Worm (Caenorhabditis elegans) whole organism, late embryonic: Measurements from ENCODE around the gene mbr-1.
A peak's percentile ranks its signal among the peaks of the same experiment; 100 is the strongest.

Source experiments
- C08G9.2 ChIP-seq: sonication (generic microtip); optimal IDR thresholded peaks from 2 replicates; lab custom pipeline; 2016; ENCODE audit warnings: mild to moderate bottlenecking, missing genetic modification characterization, moderate library complexity, missing compliant biosample characterization
- F13H6.1 ChIP-seq: sonication (generic microtip); optimal IDR thresholded peaks from 2 replicates; lab custom pipeline; 2016; ENCODE audit warnings: missing genetic modification characterization, missing compliant biosample characterization
- K02D7.2 ChIP-seq: sonication (generic microtip); optimal IDR thresholded peaks from 2 replicates; lab custom pipeline; 2017; ENCODE audit warnings: mild to moderate bottlenecking, missing genetic modification characterization, missing compliant biosample characterization
- K09A11.1 ChIP-seq: sonication (generic microtip); optimal IDR thresholded peaks from 2 replicates; lab custom pipeline; 2017; ENCODE audit warnings: antibody characterized with exemption, mild to moderate bottlenecking, missing genetic modification characterization, missing compliant biosample characterization; ENCODE audit not compliant: insufficient read depth
- T23F11.4 ChIP-seq: fragments of 200-800 bp; sonication (Bioruptor generic); optimal IDR thresholded peaks from 2 replicates; lab custom pipeline; 2018; ENCODE audit warnings: mild to moderate bottlenecking, missing genetic modification characterization, missing compliant biosample characterization
- Y22D7AL.16 ChIP-seq: sonication (generic microtip); optimal IDR thresholded peaks from 2 replicates; lab custom pipeline; 2016; ENCODE audit warnings: missing genetic modification characterization, missing compliant biosample characterization
- ahr-1 ChIP-seq: sonication (generic microtip); optimal IDR thresholded peaks from 2 replicates; lab custom pipeline; 2016; ENCODE audit warnings: missing genetic modification characterization, missing compliant biosample characterization
- ama-1 ChIP-seq: fragments of 150-350 bp; optimal IDR thresholded peaks from 2 replicates; lab custom pipeline; 2014
- ceh-14 ChIP-seq: sonication (generic microtip); optimal IDR thresholded peaks from 2 replicates; lab custom pipeline; 2016; ENCODE audit warnings: missing genotype, missing genetic modification characterization, missing compliant biosample characterization
- ceh-19 ChIP-seq: fragments of 200-800 bp; sonication (Bioruptor generic); optimal IDR thresholded peaks from 2 replicates; lab custom pipeline; 2018; ENCODE audit warnings: mild to moderate bottlenecking, missing genetic modification characterization, missing compliant biosample characterization
- ceh-22 ChIP-seq: sonication (generic microtip); optimal IDR thresholded peaks from 2 replicates; lab custom pipeline; 2017; ENCODE audit warnings: missing biosample characterization, missing genetic modification characterization
- ceh-24 ChIP-seq: sonication (generic microtip); optimal IDR thresholded peaks from 2 replicates; lab custom pipeline; 2016; ENCODE audit warnings: mild to moderate bottlenecking, missing genetic modification characterization, missing compliant biosample characterization
- ceh-34 ChIP-seq: sonication (generic microtip); optimal IDR thresholded peaks from 2 replicates; lab custom pipeline; 2016; ENCODE audit warnings: mild to moderate bottlenecking, missing genetic modification characterization, missing compliant biosample characterization
- ceh-6 ChIP-seq: fragments of 200-800 bp; sonication (Bioruptor generic); optimal IDR thresholded peaks from 2 replicates; lab custom pipeline; 2018; ENCODE audit warnings: mild to moderate bottlenecking, missing genetic modification characterization, missing compliant biosample characterization
- che-1 ChIP-seq: sonication (generic microtip); optimal IDR thresholded peaks from 2 replicates; lab custom pipeline; 2016; ENCODE audit warnings: mild to moderate bottlenecking, missing genetic modification characterization, missing compliant biosample characterization
- dve-1 ChIP-seq: sonication (generic microtip); optimal IDR thresholded peaks from 2 replicates; lab custom pipeline; 2017; ENCODE audit warnings: antibody characterized with exemption, mild to moderate bottlenecking, missing genetic modification characterization, missing compliant biosample characterization
- ets-4 ChIP-seq: sonication (generic microtip); optimal IDR thresholded peaks from 2 replicates; lab custom pipeline; 2016; ENCODE audit warnings: missing genetic modification characterization, missing compliant biosample characterization
- eyg-1 ChIP-seq: sonication (generic microtip); optimal IDR thresholded peaks from 2 replicates; lab custom pipeline; 2016; ENCODE audit warnings: missing genotype, missing genetic modification characterization, missing compliant biosample characterization
- fax-1 ChIP-seq: sonication (generic microtip); optimal IDR thresholded peaks from 2 replicates; lab custom pipeline; 2016; ENCODE audit warnings: missing genotype, missing genetic modification characterization, missing compliant biosample characterization
- fkh-10 ChIP-seq: fragments of 150-350 bp; optimal IDR thresholded peaks from 2 replicates; lab custom pipeline; 2014; ENCODE audit warnings: missing biosample characterization, missing genetic modification reagents, missing genetic modification characterization
- fkh-6 ChIP-seq: sonication (generic microtip); optimal IDR thresholded peaks from 2 replicates; lab custom pipeline; 2016; ENCODE audit warnings: missing genetic modification characterization, missing compliant biosample characterization
- gmeb-2 ChIP-seq: sonication (generic microtip); optimal IDR thresholded peaks from 2 replicates; lab custom pipeline; 2016; ENCODE audit warnings: missing genetic modification characterization, inconsistent platforms, missing compliant biosample characterization
- hlh-13 ChIP-seq: fragments of 200-800 bp; sonication (Bioruptor generic); optimal IDR thresholded peaks from 2 replicates; lab custom pipeline; 2018; ENCODE audit warnings: mild to moderate bottlenecking, missing genetic modification characterization, missing compliant biosample characterization
- hlh-15 ChIP-seq: sonication (generic microtip); optimal IDR thresholded peaks from 2 replicates; lab custom pipeline; 2016; ENCODE audit warnings: missing genetic modification characterization, missing compliant biosample characterization
- hlh-30 ChIP-seq: sonication (generic microtip); optimal IDR thresholded peaks from 2 replicates; lab custom pipeline; 2017; ENCODE audit warnings: antibody characterized with exemption, missing genetic modification characterization, missing compliant biosample characterization; ENCODE audit not compliant: insufficient read depth
- lin-11 ChIP-seq: fragments of 200-800 bp; sonication (Bioruptor generic); optimal IDR thresholded peaks from 2 replicates; lab custom pipeline; 2018; ENCODE audit warnings: mild to moderate bottlenecking, missing genetic modification characterization, missing compliant biosample characterization
- nfya-1 ChIP-seq: sonication (generic microtip); optimal IDR thresholded peaks from 2 replicates; lab custom pipeline; 2017; ENCODE audit warnings: missing genetic modification characterization, mild to moderate bottlenecking, missing compliant biosample characterization, antibody characterized with exemption, moderate library complexity
- nhr-232 ChIP-seq: sonication (generic microtip); optimal IDR thresholded peaks from 2 replicates; lab custom pipeline; 2016; ENCODE audit warnings: missing genetic modification characterization, missing compliant biosample characterization
- npax-4 ChIP-seq: sonication (generic microtip); optimal IDR thresholded peaks from 2 replicates; lab custom pipeline; 2016; ENCODE audit warnings: missing genetic modification characterization, missing compliant biosample characterization
- pag-3 ChIP-seq: sonication (generic microtip); optimal IDR thresholded peaks from 2 replicates; lab custom pipeline; 2016; ENCODE audit warnings: missing compliant biosample characterization, missing genetic modification characterization, borderline replicate concordance
- pat-9 ChIP-seq: fragments of 200-800 bp; sonication (Bioruptor generic); optimal IDR thresholded peaks from 2 replicates; lab custom pipeline; 2018; ENCODE audit warnings: mild to moderate bottlenecking, missing genetic modification characterization, moderate library complexity, missing compliant biosample characterization
- pax-1 ChIP-seq: fragments of 150-350 bp; optimal IDR thresholded peaks from 2 replicates; lab custom pipeline; 2014; ENCODE audit warnings: missing biosample characterization, missing genetic modification characterization
- pha-2 ChIP-seq: sonication (generic microtip); optimal IDR thresholded peaks from 2 replicates; lab custom pipeline; 2017; ENCODE audit warnings: mild to moderate bottlenecking, missing genetic modification characterization, missing compliant biosample characterization
- pqm-1 ChIP-seq: sonication (generic microtip); optimal IDR thresholded peaks from 2 replicates; lab custom pipeline; 2016; ENCODE audit warnings: missing genetic modification characterization, missing compliant biosample characterization
- pros-1 ChIP-seq: fragments of 150-350 bp; optimal IDR thresholded peaks from 2 replicates; lab custom pipeline; 2014; ENCODE audit warnings: missing biosample characterization, missing genetic modification reagents, missing genetic modification characterization
- rnt-1 ChIP-seq: sonication (generic microtip); optimal IDR thresholded peaks from 2 replicates; lab custom pipeline; 2016; ENCODE audit warnings: missing genetic modification characterization, missing compliant biosample characterization
- sox-4 ChIP-seq: sonication (generic microtip); optimal IDR thresholded peaks from 2 replicates; lab custom pipeline; 2017; ENCODE audit warnings: mild to moderate bottlenecking, missing genetic modification characterization, inconsistent platforms, missing compliant biosample characterization
- tbx-2 ChIP-seq: sonication (generic microtip); optimal IDR thresholded peaks from 2 replicates; lab custom pipeline; 2016; ENCODE audit warnings: missing genetic modification characterization, missing compliant biosample characterization
- tbx-7 ChIP-seq: sonication (generic microtip); optimal IDR thresholded peaks from 2 replicates; lab custom pipeline; 2016; ENCODE audit warnings: missing genotype, missing genetic modification characterization, missing compliant biosample characterization
- unc-3 ChIP-seq, 2 experiments: fragments of 200-800 bp in 1 of 2; sonication (Bioruptor generic) in 1 of 2; sonication (generic microtip) in 1 of 2; conservative IDR thresholded peaks in 1 of 2; optimal IDR thresholded peaks in 1 of 2; 2 replicates each; pipeline versions ENCODE4 v1.3.6 to Lab custom; 2016 to 2022; ENCODE audit warnings: missing compliant biosample characterization in 2 of 2, missing genetic modification characterization in 2 of 2, missing genetic modification reagents in 1 of 2
- unc-55 ChIP-seq: sonication (generic microtip); optimal IDR thresholded peaks from 2 replicates; lab custom pipeline; 2017; ENCODE audit warnings: missing biosample characterization, missing genetic modification reagents, missing genetic modification characterization
- unc-86 ChIP-seq: sonication (generic microtip); optimal IDR thresholded peaks from 2 replicates; lab custom pipeline; 2016; ENCODE audit warnings: missing genetic modification characterization, missing compliant biosample characterization
- ztf-16 ChIP-seq: sonication (generic microtip); optimal IDR thresholded peaks from 2 replicates; lab custom pipeline; 2017; ENCODE audit warnings: missing genetic modification characterization, missing compliant biosample characterization

The mbr-1 gene

DNA sequence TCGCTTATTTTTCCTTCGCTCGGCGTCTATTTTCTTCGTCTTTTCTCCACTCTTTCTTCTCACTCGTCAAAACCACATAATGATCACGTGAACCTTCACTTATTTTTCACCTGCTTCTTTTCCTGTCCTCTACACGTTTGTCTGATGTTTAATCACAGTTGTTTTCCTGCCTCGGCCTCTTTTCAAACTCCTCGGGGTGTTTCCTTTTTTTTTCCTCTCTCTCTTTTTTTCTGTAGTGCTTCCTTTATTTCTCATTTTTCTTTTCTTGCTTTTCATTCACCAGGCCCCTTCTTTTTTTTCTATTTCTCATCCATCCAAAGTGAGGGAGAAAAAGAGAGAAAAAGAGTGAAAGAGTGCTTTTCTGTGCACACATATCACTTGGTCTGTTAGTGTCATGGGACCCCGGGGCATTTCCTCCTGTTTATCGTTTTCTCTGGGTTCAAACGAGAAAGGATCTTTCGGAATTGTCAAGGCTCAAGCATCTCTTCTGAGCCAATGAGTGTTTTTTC lies 49.2 kb upstream of the mbr-1 start (continued):
- peak; percentile 36 for TF ChIP-seq ceh-34 (tag; lab: Kevin White, UChicago)
- no peak for TF ChIP-seq tbx-7
- peak; percentile 76 for TF ChIP-seq tbx-2
- no peak for TF ChIP-seq dve-1
- peak; percentile 4 for TF ChIP-seq K02D7.2 (tag; lab: Kevin White, UChicago)
- no peak for TF ChIP-seq sox-4 (tag; lab: Kevin White, UChicago)
- TF ChIP-seq pha-2, result no peak
- TF ChIP-seq F13H6.1 (tag; lab: Kevin White, UChicago), result peak; percentile 82
- TF ChIP-seq fkh-6 (tag; lab: Kevin White, UChicago), result no peak
- TF ChIP-seq K09A11.1 (tag; lab: Kevin White, UChicago), result peak; percentile 52
- TF ChIP-seq ceh-24 (tag; lab: Kevin White, UChicago), result no peak
- peak; percentile 72 for TF ChIP-seq unc-55
- TF ChIP-seq fkh-10, result no peak
- TF ChIP-seq ama-1 (lab: Kevin White, UChicago), result no peak
- TF ChIP-seq ztf-16 (tag; lab: Kevin White, UChicago), result no peak
- no peak for TF ChIP-seq pat-9 (tag; lab: Kevin White, UChicago)
- no peak for TF ChIP-seq fax-1
- TF ChIP-seq pqm-1 (tag; lab: Kevin White, UChicago), result peak; percentile 43
- TF ChIP-seq C08G9.2 (tag; lab: Kevin White, UChicago), result peak; percentile 45
- no peak for TF ChIP-seq hlh-15 (tag; lab: Kevin White, UChicago)
- peak; percentile 61 for TF ChIP-seq rnt-1 (tag; lab: Kevin White, UChicago)
- TF ChIP-seq gmeb-2 (tag; lab: Kevin White, UChicago), result no peak
- TF ChIP-seq lin-11 (tag; lab: Kevin White, UChicago), result no peak
- no peak for TF ChIP-seq ceh-6
- TF ChIP-seq nfya-1, result peak; percentile 39

- no peak for TF ChIP-seq tbx-7
- no peak for TF ChIP-seq nhr-232 (tag; lab: Kevin White, UChicago)
- no peak for TF ChIP-seq npax-4
- TF ChIP-seq hlh-15 (tag; lab: Kevin White, UChicago), result no peak
- no peak for TF ChIP-seq Y22D7AL.16 (tag; lab: Kevin White, UChicago)
- TF ChIP-seq eyg-1 (tag; lab: Kevin White, UChicago), result no peak
- TF ChIP-seq ahr-1 (tag; lab: Kevin White, UChicago), result no peak
- no peak for TF ChIP-seq che-1 (tag; lab: Kevin White, UChicago)
- TF ChIP-seq unc-55, result no peak
- no peak for TF ChIP-seq ceh-14
- TF ChIP-seq fkh-10, result no peak
- TF ChIP-seq nfya-1, result peak; percentile 3
- TF ChIP-seq unc-3 (GFP tag; conservative IDR thresholded peaks at IDR 0.05; lab: Robert Waterston, UW), result no peak
- TF ChIP-seq unc-3 (tag; optimal IDR thresholded peaks at IDR 0.05; lab: Kevin White, UChicago), result no peak
- TF ChIP-seq ceh-34 (tag; lab: Kevin White, UChicago), result peak; percentile 84
- no peak for TF ChIP-seq ets-4 (tag; lab: Kevin White, UChicago)
- no peak for TF ChIP-seq sox-4 (tag; lab: Kevin White, UChicago)
- TF ChIP-seq pag-3 (tag; lab: Kevin White, UChicago), result no peak
- TF ChIP-seq, all 69 proteins: peak for 2
Observed at ce11 chrX:10769959-10770358, 48.1 kb upstream of the mbr-1 start.

DNA sequence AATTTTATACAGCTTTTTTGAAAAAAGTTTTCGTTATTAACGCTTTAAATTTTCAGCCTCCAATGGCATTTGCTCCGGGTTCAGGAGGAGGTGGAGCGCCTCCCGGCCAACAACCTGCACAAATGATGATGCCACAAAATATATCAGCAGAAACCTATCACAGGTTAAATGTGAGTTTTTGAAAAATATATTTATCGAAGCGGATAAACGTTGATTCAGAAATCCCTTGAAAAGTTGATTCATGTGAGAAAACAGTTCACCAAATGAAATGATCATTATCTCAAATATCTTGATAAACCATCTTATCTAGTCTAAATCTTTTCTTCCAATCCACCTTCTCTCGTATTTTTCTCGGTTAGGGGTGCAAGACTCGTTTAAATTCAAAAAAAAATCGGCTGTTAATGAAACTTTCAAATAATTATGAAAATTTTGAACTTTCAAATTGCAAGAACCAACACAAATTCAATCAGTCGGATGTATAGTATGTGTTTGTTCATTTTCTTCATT lies 47.4 kb upstream of the mbr-1 start, which contains the start of gene sma-9:
Gene sma-9 (plus strand): TSS at position 51 of the 507 bp plus-strand sequence.
- TF ChIP-seq ceh-6, result no peak
- TF ChIP-seq nhr-232 (tag; lab: Kevin White, UChicago), result no peak
- no peak for TF ChIP-seq pax-1
- no peak for TF ChIP-seq T23F11.4 (GFP tag; lab: Kevin White, UChicago)
- no peak for TF ChIP-seq hlh-13 (GFP tag; lab: Kevin White, UChicago)
- no peak for TF ChIP-seq pqm-1 (tag; lab: Kevin White, UChicago)
- no peak for TF ChIP-seq che-1 (tag; lab: Kevin White, UChicago)
- no peak for TF ChIP-seq unc-86 (tag; lab: Kevin White, UChicago)
- TF ChIP-seq hlh-30 (tag; lab: Kevin White, UChicago), result no peak
- TF ChIP-seq ceh-22 (tag; lab: Kevin White, UChicago), result no peak
- no peak for TF ChIP-seq ceh-19 (GFP tag; lab: Kevin White, UChicago)
- TF ChIP-seq pros-1, result no peak
- TF ChIP-seq F13H6.1 (tag; lab: Kevin White, UChicago), result no peak
- no peak for TF ChIP-seq npax-4
